Fruit fly (Drosophila melanogaster) whole organism, embryonic: ENCODE data around the gene CG12680.

Source experiments
- lov ChIP-seq, 2 experiments: fragments of 200-800 bp in 1 of 2; fragments of >200 bp in 1 of 2; sonication (Bioruptor generic) in 1 of 2; IDR thresholded peaks in 1 of 2; optimal IDR thresholded peaks in 1 of 2; 2 replicates in 1 of 2; 3 replicates in 1 of 2; pipeline versions ENCODE4 v1.3.6 to Lab custom; 2017 to 2022; ENCODE audit warnings: missing biosample characterization in 1 of 2, missing genetic modification characterization in 1 of 2
- pnt ChIP-seq: fragments of 200-800 bp; sonication (Bioruptor generic); optimal IDR thresholded peaks from 3 replicates; lab custom pipeline; 2016; ENCODE audit warnings: missing biosample characterization, missing genetic modification characterization
- sd ChIP-seq: fragments of 200-800 bp; sonication (Bioruptor generic); optimal IDR thresholded peaks from 3 replicates; lab custom pipeline; 2018; ENCODE audit warnings: missing biosample characterization, mild to moderate bottlenecking, missing genetic modification characterization, moderate library complexity
- tgo ChIP-seq: fragments of 200-800 bp; sonication (Bioruptor generic); IDR thresholded peaks from 3 replicates; pipeline ENCODE4 v1.3.6; 2022; ENCODE audit warnings: missing biosample characterization, missing genetic modification characterization

DNA sequence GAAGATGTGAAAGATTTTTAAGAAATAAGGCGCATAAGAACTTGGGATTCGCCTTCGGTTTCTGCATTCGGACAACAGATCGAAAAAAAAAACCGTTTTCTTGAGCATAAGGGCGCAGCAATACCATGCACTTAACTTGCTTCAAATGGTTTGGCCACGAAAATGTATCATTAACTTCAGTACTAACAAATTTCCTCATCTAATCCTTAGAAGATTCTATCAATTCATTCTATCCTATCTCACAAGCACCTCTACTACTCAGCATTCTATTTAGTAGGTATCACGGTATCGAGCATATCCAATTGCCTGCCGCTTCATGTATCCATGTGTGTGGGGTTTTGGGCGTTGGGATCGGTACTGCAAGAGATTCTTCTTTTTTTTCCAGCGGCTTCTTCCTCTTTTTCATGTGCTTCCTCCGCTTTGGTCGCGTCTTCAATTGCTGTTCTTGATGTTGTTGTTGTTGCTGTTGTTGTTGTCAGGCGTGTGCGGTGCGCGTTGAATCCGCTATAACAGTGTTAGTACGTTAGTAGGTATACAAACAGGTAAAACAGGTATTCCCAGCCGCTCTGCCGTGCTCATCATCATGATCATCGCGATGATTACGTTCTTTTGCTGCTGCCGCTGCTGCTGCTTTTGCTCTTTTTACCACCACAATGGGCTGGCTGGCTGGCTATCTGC, 47.3 kb downstream of the CG12680 start:
- no peak for TF ChIP-seq sd (tag; lab: Kevin White, UChicago)
- TF ChIP-seq lov (optimal IDR thresholded peaks at IDR 0.05; lab: Kevin White, UChicago), result no peak
- TF ChIP-seq lov (GFP tag; IDR thresholded peaks at IDR 0.05; lab: Robert Waterston, UW), result no peak
- no peak for TF ChIP-seq pnt (GFP tag; lab: Kevin White, UChicago)
- no peak for TF ChIP-seq tgo (GFP tag; lab: Robert Waterston, UW)
